Worm (Caenorhabditis elegans) whole organism, midembryonic: ENCODE measurements around the gene C33F10.8.

Experiments used
- ref-1 ChIP-seq: fragments of 200-800 bp; sonication (Bioruptor generic); conservative IDR thresholded peaks from 2 replicates; pipeline ENCODE4 v1.3.6; 2022; ENCODE audit warnings: missing genetic modification reagents, missing genetic modification characterization, missing compliant biosample characterization
- ztf-29 ChIP-seq: fragments of 200-800 bp; sonication (Bioruptor generic); IDR thresholded peaks from 2 replicates; pipeline ENCODE4 v1.3.6; 2022; ENCODE audit warnings: missing genetic modification reagents, missing genetic modification characterization, missing compliant biosample characterization

DNA sequence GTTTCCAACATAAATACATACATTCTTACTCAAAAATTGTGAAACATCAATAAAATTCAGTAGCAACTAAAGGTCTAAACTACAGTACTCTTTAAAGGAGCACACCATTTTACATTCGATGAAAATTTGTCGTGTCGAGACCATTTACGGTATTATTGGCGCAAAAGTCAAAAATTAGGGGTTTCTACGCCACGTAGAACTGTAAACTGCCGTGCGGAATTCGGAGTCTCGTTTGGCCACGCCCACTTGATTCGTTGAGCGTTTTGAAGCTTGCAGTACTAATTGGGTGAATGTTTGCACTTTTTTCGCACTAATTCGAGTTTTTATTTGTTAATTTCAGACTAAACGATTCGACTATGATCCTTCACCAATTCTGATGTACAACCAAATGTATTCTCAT lies 34.3 kb downstream of the C33F10.8 start:
- no peak for TF ChIP-seq ztf-29
- no peak for TF ChIP-seq ref-1 (GFP tag; lab: Robert Waterston, UW)
